Worm (Caenorhabditis elegans) whole organism, L4 larva: ENCODE data around the gene srw-136.

Experiments used
- ZK546.5 ChIP-seq, 2 experiments: sonication (generic microtip); optimal IDR thresholded peaks; 2 replicates each; lab custom pipeline; 2017; ENCODE audit warnings: missing biosample characterization in 2 of 2, missing genetic modification characterization in 2 of 2
- fkh-10 ChIP-seq: fragments of 150-350 bp; optimal IDR thresholded peaks from 2 replicates; lab custom pipeline; 2014; ENCODE audit warnings: missing biosample characterization, missing genetic modification reagents, missing genetic modification characterization
- lin-15B ChIP-seq: fragments of 150-350 bp; sonication (generic microtip); optimal IDR thresholded peaks from 3 replicates; lab custom pipeline; 2014; ENCODE audit warnings: missing biosample characterization, missing genetic modification characterization
- nhr-28 ChIP-seq: fragments of 150-350 bp; optimal IDR thresholded peaks from 2 replicates; lab custom pipeline; 2014; ENCODE audit warnings: missing biosample characterization, missing genetic modification characterization
- unc-130 ChIP-seq: sonication (generic microtip); optimal IDR thresholded peaks from 2 replicates; lab custom pipeline; 2016; ENCODE audit warnings: missing genetic modification reagents, missing genetic modification characterization, missing compliant biosample characterization

DNA sequence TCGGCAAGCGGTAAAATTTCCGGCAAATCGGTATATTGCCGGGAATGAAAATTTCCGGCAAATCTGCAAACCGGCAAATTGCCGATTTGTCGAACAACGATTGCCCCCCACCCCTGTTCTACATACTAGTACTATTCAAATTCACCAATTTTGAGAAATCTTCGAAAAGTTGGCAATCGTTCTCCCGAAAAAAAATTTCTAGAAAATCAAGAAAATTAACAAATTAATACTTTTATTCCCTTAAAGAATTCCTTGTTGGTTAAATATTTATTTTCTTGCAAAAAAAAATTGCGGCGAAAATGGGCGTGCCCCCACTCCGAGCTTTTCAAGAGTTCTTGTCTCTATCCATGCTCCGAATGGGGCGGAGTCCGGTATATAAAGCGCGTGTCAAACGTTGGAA lies 43.9 kb upstream of the srw-136 start, which contains the start of gene C50H11.8:
- no peak for TF ChIP-seq lin-15B
- no peak for TF ChIP-seq ZK546.5 (tag; optimal IDR thresholded peaks at IDR 0.05; lab: Kevin White, UChicago)
- TF ChIP-seq unc-130 (GFP tag; lab: Kevin White, UChicago) = no peak
- no peak for TF ChIP-seq nhr-28 (tag; lab: Kevin White, UChicago)
- no peak for TF ChIP-seq fkh-10 (GFP tag; lab: Kevin White, UChicago)
